Worm (Caenorhabditis elegans): ENCODE measurements around the gene M163.8.

DNA sequence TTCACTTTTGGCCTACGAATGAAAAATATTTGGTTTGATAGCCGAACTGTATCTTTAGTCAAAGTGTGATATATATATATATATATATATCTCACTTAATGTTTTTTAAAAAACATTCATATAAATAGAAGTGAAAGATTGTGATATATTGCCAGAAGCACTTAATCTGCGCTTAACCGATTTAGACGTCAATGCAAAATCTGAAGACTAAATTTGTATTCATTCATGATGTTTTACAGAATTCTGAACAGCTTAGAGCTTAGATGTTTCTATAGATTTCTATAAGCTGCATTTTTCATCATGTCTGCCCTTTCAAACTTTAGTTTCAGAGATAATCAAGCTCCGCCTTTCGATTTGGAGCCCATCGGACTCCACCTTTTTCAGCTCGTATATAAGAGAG lies 42.6 kb upstream of the M163.8 start, which contains the start of gene F23D12.3:
- TF ChIP-seq ceh-44 (GFP tag; IDR thresholded peaks at IDR 0.05) (no peak), aly-2 (tag; optimal IDR thresholded peaks at IDR 0.05) (no peak), ceh-82 (tag; optimal IDR thresholded peaks at IDR 0.05) (no peak), mdl-1 (tag; optimal IDR thresholded peaks at IDR 0.05) (no peak), lsy-2 (tag; optimal IDR thresholded peaks at IDR 0.05) (no peak), nhr-28 (tag; optimal IDR thresholded peaks at IDR 0.05) (no peak), nhr-76 (tag; optimal IDR thresholded peaks at IDR 0.05) (no peak), daf-19 (GFP tag; conservative IDR thresholded peaks at IDR 0.05) (no peak)

Measured in whole organism, L4 larva.